Worm (Caenorhabditis elegans): Measurements from ENCODE around the gene try-9.

try-9 gene

DNA sequence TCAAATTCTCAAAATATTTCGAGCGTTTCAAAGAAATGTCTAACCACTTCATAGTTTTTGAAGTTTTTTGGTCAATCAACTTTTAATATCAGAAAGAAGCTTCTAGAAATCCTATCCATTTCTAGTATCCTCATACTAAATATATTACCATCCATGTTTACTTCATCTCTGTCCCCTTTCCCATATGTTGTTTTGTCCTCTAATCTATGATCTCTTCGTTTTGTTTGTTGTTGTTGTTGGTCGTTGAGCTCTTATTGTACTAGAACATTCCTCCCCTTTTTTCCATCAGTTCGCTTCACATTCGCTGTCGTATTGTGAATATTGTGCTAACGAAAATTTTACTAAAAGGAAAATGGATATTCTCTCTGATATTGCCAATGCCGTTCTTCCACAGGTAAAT, 49.3 kb downstream of the try-9 start, which contains the start of gene sod-5:
Gene sod-5 (plus strand): TSS at position 301 of the 400 bp plus-strand sequence.
- no peak for TF ChIP-seq mab-5 (tag; optimal IDR thresholded peaks at IDR 0.05)
- TF ChIP-seq dmd-4 (tag; optimal IDR thresholded peaks at IDR 0.05) = no peak
- no peak for TF ChIP-seq nhr-25 (tag; optimal IDR thresholded peaks at IDR 0.05)
- TF ChIP-seq blmp-1 (tag; optimal IDR thresholded peaks at IDR 0.05; ENCODE audit: insufficient read depth) = no peak
- no peak for TF ChIP-seq crh-2 (tag; optimal IDR thresholded peaks at IDR 0.05)
- no peak for TF ChIP-seq nhr-129 (tag; optimal IDR thresholded peaks at IDR 0.05)
- TF ChIP-seq zag-1 (tag; optimal IDR thresholded peaks at IDR 0.05) = no peak
- no peak for TF ChIP-seq ceh-16 (tag; optimal IDR thresholded peaks at IDR 0.05)
- TF ChIP-seq lin-13 (GFP tag; optimal IDR thresholded peaks at IDR 0.05) = no peak
- TF ChIP-seq ztf-4 (tag; optimal IDR thresholded peaks at IDR 0.05) = no peak
- TF ChIP-seq F13H6.1 (tag; optimal IDR thresholded peaks at IDR 0.05) = no peak
- TF ChIP-seq nhr-6 (tag; optimal IDR thresholded peaks at IDR 0.05) = no peak
- no peak for TF ChIP-seq nhr-11 (tag; optimal IDR thresholded peaks at IDR 0.05)
- TF ChIP-seq aly-2 (tag; optimal IDR thresholded peaks at IDR 0.05) = no peak
- TF ChIP-seq ztf-1 (GFP tag; conservative IDR thresholded peaks at IDR 0.05) = no peak
- TF ChIP-seq C34F6.9 (tag; optimal IDR thresholded peaks at IDR 0.05) = no peak

Measured in whole organism, L2 larva.